Fruit fly (Drosophila melanogaster) whole organism, wandering third instar larva: ENCODE measurements around the gene CG1354.
A peak's percentile ranks its signal among the peaks of the same experiment; 100 is the strongest.

Experiments used
- Abd-B ChIP-seq: fragments of >200 bp; optimal IDR thresholded peaks from 2 replicates; lab custom pipeline; 2017; ENCODE audit warnings: missing biosample characterization, missing genetic modification characterization
- CG32264 ChIP-seq: fragments of 200-800 bp; sonication (Bioruptor generic); optimal IDR thresholded peaks from 2 replicates; lab custom pipeline; 2016; ENCODE audit warnings: missing biosample characterization, missing genetic modification characterization
- CG9705 ChIP-seq: fragments of 200-800 bp; sonication (Bioruptor generic); optimal IDR thresholded peaks from 2 replicates; lab custom pipeline; 2018; ENCODE audit warnings: missing biosample characterization, mild to moderate bottlenecking, missing genetic modification characterization
- CrebA ChIP-seq: fragments of 200-800 bp; sonication (Bioruptor generic); optimal IDR thresholded peaks from 2 replicates; lab custom pipeline; 2016; ENCODE audit warnings: missing biosample characterization, mild to moderate bottlenecking, missing genetic modification characterization, borderline replicate concordance
- Dfd ChIP-seq: fragments of >200 bp; optimal IDR thresholded peaks from 2 replicates; lab custom pipeline; 2017; ENCODE audit warnings: missing biosample characterization, missing genetic modification characterization
- Dif ChIP-seq: fragments of 200-275, 200-300 bp; sonication (Bioruptor generic); optimal IDR thresholded peaks from 2 replicates; lab custom pipeline; 2018; ENCODE audit warnings: missing biosample characterization, missing genetic modification characterization; ENCODE audit not compliant: partially characterized antibody
- GATAd ChIP-seq: sonication (Bioruptor generic); optimal IDR thresholded peaks from 2 replicates; lab custom pipeline; 2016; ENCODE audit warnings: missing biosample characterization, missing genetic modification characterization
- HLH106 ChIP-seq: fragments of 200-800 bp; optimal IDR thresholded peaks from 3 replicates; lab custom pipeline; 2019; ENCODE audit warnings: missing biosample characterization, mild to moderate bottlenecking, missing genetic modification characterization, moderate library complexity
- Hnf4 ChIP-seq: fragments of 200-800 bp; sonication (Bioruptor generic); optimal IDR thresholded peaks from 2 replicates; lab custom pipeline; 2016; ENCODE audit warnings: missing biosample characterization, mild to moderate bottlenecking, missing genetic modification characterization
- Hr83 ChIP-seq: fragments of 200-300 bp; sonication (Bioruptor generic); optimal IDR thresholded peaks from 2 replicates; lab custom pipeline; 2016; ENCODE audit warnings: missing biosample characterization, mild to moderate bottlenecking, missing genetic modification characterization, moderate library complexity; ENCODE audit not compliant: poor library complexity, severe bottlenecking
- Jra ChIP-seq: sonication (Bioruptor generic); optimal IDR thresholded peaks from 2 replicates; lab custom pipeline; 2016; ENCODE audit warnings: missing biosample characterization, missing genetic modification characterization
- Mio ChIP-seq: sonication (Bioruptor generic); optimal IDR thresholded peaks from 2 replicates; lab custom pipeline; 2016; ENCODE audit warnings: missing biosample characterization, missing genetic modification characterization
- Myc ChIP-seq: fragments of >200 bp; optimal IDR thresholded peaks from 2 replicates; lab custom pipeline; 2017
- N ChIP-seq: fragments of >200 bp; optimal IDR thresholded peaks from 2 replicates; lab custom pipeline; 2018; ENCODE audit warnings: missing biosample characterization, missing external identifiers, missing genetic modification characterization
- OdsH ChIP-seq: fragments of 200-800 bp; sonication (Bioruptor generic); optimal IDR thresholded peaks from 2 replicates; lab custom pipeline; 2016; ENCODE audit warnings: missing biosample characterization, mild to moderate bottlenecking, missing genetic modification characterization
- Sp1 ChIP-seq: fragments of 200-800 bp; sonication (Bioruptor generic); optimal IDR thresholded peaks from 3 replicates; lab custom pipeline; 2019; ENCODE audit warnings: missing biosample characterization, mild to moderate bottlenecking, missing genetic modification characterization, moderate library complexity
- Vsx2 ChIP-seq: fragments of 200-300, 225-300 bp; sonication (Bioruptor generic); optimal IDR thresholded peaks from 2 replicates; lab custom pipeline; 2018; ENCODE audit warnings: missing biosample characterization, missing genetic modification characterization; ENCODE audit not compliant: partially characterized antibody
- br ChIP-seq: fragments of 200-800 bp; sonication (Bioruptor generic); optimal IDR thresholded peaks from 2 replicates; lab custom pipeline; 2016; ENCODE audit warnings: missing biosample characterization, missing genetic modification characterization
- brk ChIP-seq: fragments of 200-800 bp; sonication (Bioruptor generic); optimal IDR thresholded peaks from 2 replicates; lab custom pipeline; 2016; ENCODE audit warnings: missing biosample characterization, mild to moderate bottlenecking, missing genetic modification characterization
- dl ChIP-seq, 2 experiments: fragments of 175-275, 200-275 bp in 1 of 2; fragments of 200-275 bp in 1 of 2; sonication (Bioruptor generic); optimal IDR thresholded peaks; lab custom pipeline; 2018; ENCODE audit warnings: mild to moderate bottlenecking in 2 of 2, missing biosample characterization in 2 of 2, missing genetic modification characterization in 2 of 2, moderate library complexity in 2 of 2; ENCODE audit not compliant: partially characterized antibody in 2 of 2, insufficient read depth in 1 of 2
- dmrt93B ChIP-seq: fragments of 200-800 bp; sonication (Bioruptor generic); optimal IDR thresholded peaks from 2 replicates; lab custom pipeline; 2018; ENCODE audit warnings: missing biosample characterization, mild to moderate bottlenecking, missing genetic modification characterization
- dsf ChIP-seq: sonication (Bioruptor generic); optimal IDR thresholded peaks from 2 replicates; lab custom pipeline; 2016; ENCODE audit warnings: missing biosample characterization, missing genetic modification characterization, borderline replicate concordance
- ey ChIP-seq: fragments of 200-800 bp; sonication (Bioruptor generic); optimal IDR thresholded peaks from 2 replicates; lab custom pipeline; 2016; ENCODE audit warnings: missing biosample characterization, missing genetic modification characterization
- foxo ChIP-seq, 2 experiments: fragments of 200-800 bp; sonication (Bioruptor generic); optimal IDR thresholded peaks; 2 replicates in 1 of 2; 3 replicates in 1 of 2; lab custom pipeline; 2016 to 2017; ENCODE audit warnings: missing biosample characterization in 2 of 2, missing genetic modification characterization in 2 of 2
- fru ChIP-seq: fragments of 200-800 bp; sonication (Bioruptor generic); optimal IDR thresholded peaks from 3 replicates; lab custom pipeline; 2016; ENCODE audit warnings: missing biosample characterization, mild to moderate bottlenecking, missing genetic modification characterization
- h ChIP-seq: fragments of 200-800 bp; sonication (Bioruptor generic); optimal IDR thresholded peaks from 3 replicates; lab custom pipeline; 2016; ENCODE audit warnings: missing biosample characterization, mild to moderate bottlenecking, missing genetic modification characterization
- jim ChIP-seq: fragments of 175-275, 200-325 bp; sonication (Bioruptor generic); optimal IDR thresholded peaks from 2 replicates; lab custom pipeline; 2016; ENCODE audit warnings: missing biosample characterization, mild to moderate bottlenecking, missing genetic modification characterization
- psq ChIP-seq: fragments of 200-800 bp; sonication (Bioruptor generic); optimal IDR thresholded peaks from 3 replicates; lab custom pipeline; 2017; ENCODE audit warnings: missing biosample characterization, mild to moderate bottlenecking, missing genetic modification characterization, moderate library complexity
- rgr ChIP-seq: fragments of 200-800 bp; sonication (Bioruptor generic); optimal IDR thresholded peaks from 3 replicates; lab custom pipeline; 2016; ENCODE audit warnings: missing biosample characterization, mild to moderate bottlenecking, missing genetic modification characterization
- sage ChIP-seq: fragments of 200-800 bp; sonication (Bioruptor generic); optimal IDR thresholded peaks from 2 replicates; lab custom pipeline; 2016; ENCODE audit warnings: missing biosample characterization, mild to moderate bottlenecking, missing genetic modification characterization
- sv ChIP-seq: fragments of 200-800 bp; sonication (Bioruptor generic); optimal IDR thresholded peaks from 3 replicates; lab custom pipeline; 2016; ENCODE audit warnings: missing biosample characterization, missing genetic modification characterization
- woc ChIP-seq: sonication (Bioruptor generic); optimal IDR thresholded peaks from 2 replicates; lab custom pipeline; 2016; ENCODE audit warnings: missing biosample characterization, mild to moderate bottlenecking, missing genetic modification characterization

The CG1354 gene

dm6 chrX:9742084-9742483, 36.5 kb upstream of the CG1354 start:
- TF ChIP-seq GATAd (no peak), OdsH (peak; percentile 1), sv (GFP tag; lab: Kevin White, UChicago) (no peak), jim (GFP tag; lab: Kevin White, UChicago) (no peak), rgr (GFP tag; lab: Kevin White, UChicago) (peak; percentile 34), CG9705 (GFP tag; lab: Kevin White, UChicago) (no peak), brk (GFP tag; lab: Kevin White, UChicago) (no peak), psq (GFP tag; lab: Kevin White, UChicago) (peak; percentile 6), Sp1 (GFP tag; lab: Kevin White, UChicago) (peak; percentile 55), ey (GFP tag; lab: Kevin White, UChicago) (peak; percentile 27), N (GFP tag; lab: Kevin White, UChicago) (no peak), h (GFP tag; lab: Kevin White, UChicago) (peak; percentile 34), HLH106 (tag; lab: Kevin White, UChicago) (peak; percentile 39), Jra (GFP tag; lab: Kevin White, UChicago) (no peak), woc (peak; percentile 27), br (peak; percentile 14), fru (no peak)
- TF ChIP-seq, all 38 proteins: peak for 9

- no peak for TF ChIP-seq dsf (GFP tag; lab: Kevin White, UChicago)
- no peak for TF ChIP-seq GATAd
- TF ChIP-seq br = no peak
- no peak for TF ChIP-seq Abd-B
- TF ChIP-seq Hnf4 = no peak
- TF ChIP-seq jim (GFP tag; lab: Kevin White, UChicago) = no peak
- TF ChIP-seq dmrt93B = no peak
- TF ChIP-seq, all 38 proteins: peak for 0
These were observed 34.4 kb upstream of the CG1354 start for dm6 chrX:9744034-9744673.

dm6 chrX:9744674-9745246, 33.8 kb upstream of the CG1354 start:
- TF ChIP-seq Dfd (GFP tag; lab: Kevin White, UChicago) = no peak
- no peak for TF ChIP-seq sv (GFP tag; lab: Kevin White, UChicago)
- TF ChIP-seq h (GFP tag; lab: Kevin White, UChicago) = no peak
- no peak for TF ChIP-seq br
- TF ChIP-seq dsf (GFP tag; lab: Kevin White, UChicago) = no peak
- no peak for TF ChIP-seq OdsH
- TF ChIP-seq fru = no peak
- no peak for TF ChIP-seq ey (GFP tag; lab: Kevin White, UChicago)
- no peak for TF ChIP-seq Dif (GFP tag; lab: Kevin White, UChicago)
- TF ChIP-seq CG32264 (GFP tag; lab: Kevin White, UChicago) = no peak
- no peak for TF ChIP-seq Vsx2 (GFP tag; lab: Kevin White, UChicago)
- no peak for TF ChIP-seq Sp1 (GFP tag; lab: Kevin White, UChicago)
- TF ChIP-seq rgr (GFP tag; lab: Kevin White, UChicago) = no peak
- TF ChIP-seq Jra (GFP tag; lab: Kevin White, UChicago) = no peak
- no peak for TF ChIP-seq Myc (lab: Kevin White, UChicago)

dm6 chrX:9747503-9747902, 31.0 kb upstream of the CG1354 start:
- TF ChIP-seq psq (GFP tag; lab: Kevin White, UChicago) = peak; percentile 23
- TF ChIP-seq Sp1 (GFP tag; lab: Kevin White, UChicago) = peak; percentile 55
- peak; percentile 19 for TF ChIP-seq br
- no peak for TF ChIP-seq CG9705 (GFP tag; lab: Kevin White, UChicago)
- TF ChIP-seq HLH106 (tag; lab: Kevin White, UChicago) = peak; percentile 44
- peak; percentile 22 for TF ChIP-seq h (GFP tag; lab: Kevin White, UChicago)
- TF ChIP-seq foxo (GFP tag; optimal IDR thresholded peaks at IDR 0.05; lab: Kevin White, UChicago) = peak in 1 of 2 experiments; percentile 17
- TF ChIP-seq Myc (lab: Kevin White, UChicago) = no peak
- peak; percentile 30 for TF ChIP-seq fru

- TF ChIP-seq Dfd (GFP tag; lab: Kevin White, UChicago) (peak; percentile 41), OdsH (no peak)
These were observed 29.3 kb upstream of the CG1354 start for dm6 chrX:9749279-9749678.

dm6 chrX:9749745-9750144, 28.8 kb upstream of the CG1354 start:
- TF ChIP-seq Dif (GFP tag; lab: Kevin White, UChicago) (no peak), CG32264 (GFP tag; lab: Kevin White, UChicago) (no peak), CrebA (GFP tag; lab: Kevin White, UChicago) (no peak), GATAd (no peak), Myc (lab: Kevin White, UChicago) (no peak), sage (GFP tag; lab: Kevin White, UChicago) (no peak), Mio (no peak), br (no peak), OdsH (no peak), Hr83 (GFP tag; lab: Kevin White, UChicago) (no peak), dl (GFP tag; optimal IDR thresholded peaks at IDR 0.05; lab: Kevin White, UChicago; ENCODE audit: insufficient read depth in 1 of 2, partially characterized antibody in 2 of 2) (no peak)
